Fruit fly (Drosophila melanogaster) whole organism, embryonic: ENCODE results near the gene CG45545.
A peak's percentile ranks its signal among the peaks of the same experiment; 100 is the strongest.

Source experiments
- Bgb ChIP-seq: fragments of 200-800 bp; sonication (Bioruptor generic); IDR thresholded peaks from 2 replicates; pipeline ENCODE4 v1.3.6; 2022; ENCODE audit warnings: missing biosample characterization, missing genetic modification characterization; ENCODE audit not compliant: partially characterized antibody
- CG10147 ChIP-seq: fragments of 200-800 bp; sonication (Bioruptor generic); optimal IDR thresholded peaks from 2 replicates; lab custom pipeline; 2019; ENCODE audit warnings: missing biosample characterization, mild to moderate bottlenecking, missing genetic modification characterization, moderate library complexity
- CG10462 ChIP-seq: fragments of 200-800 bp; sonication (Bioruptor generic); optimal IDR thresholded peaks from 2 replicates; lab custom pipeline; 2016; ENCODE audit warnings: missing biosample characterization, missing genetic modification characterization
- CG11398 ChIP-seq: fragments of 200-800 bp; sonication (Bioruptor generic); optimal IDR thresholded peaks from 2 replicates; lab custom pipeline; 2016; ENCODE audit warnings: missing biosample characterization, missing genetic modification characterization
- CG11695 ChIP-seq: fragments of 200-800 bp; sonication (Bioruptor generic); IDR thresholded peaks from 3 replicates; pipeline ENCODE4 v1.3.6; 2022; ENCODE audit warnings: missing biosample characterization, missing genetic modification characterization
- CG11696 ChIP-seq: fragments of 200-800 bp; sonication (Bioruptor generic); IDR thresholded peaks from 2 replicates; pipeline ENCODE4 v1.3.6; 2022; ENCODE audit warnings: missing biosample characterization, missing genetic modification characterization
- CG12219 ChIP-seq: fragments of 200-800 bp; sonication (Bioruptor generic); optimal IDR thresholded peaks from 3 replicates; lab custom pipeline; 2018; ENCODE audit warnings: missing biosample characterization, mild to moderate bottlenecking, missing genetic modification characterization
- CG13287 ChIP-seq: fragments of 200-800 bp; sonication (Bioruptor generic); IDR thresholded peaks from 2 replicates; pipeline ENCODE4 v1.3.6; 2022; ENCODE audit warnings: missing biosample characterization, missing genetic modification characterization; ENCODE audit not compliant: partially characterized antibody
- CG13296 ChIP-seq: fragments of 200-800 bp; sonication (Bioruptor generic); optimal IDR thresholded peaks from 3 replicates; lab custom pipeline; 2018; ENCODE audit warnings: missing biosample characterization, mild to moderate bottlenecking, missing genetic modification characterization
- CG1529 ChIP-seq: fragments of 200-800 bp; sonication (Bioruptor generic); optimal IDR thresholded peaks from 3 replicates; lab custom pipeline; 2018; ENCODE audit warnings: missing biosample characterization, missing genetic modification characterization
- CG15601 ChIP-seq: fragments of 200-800 bp; sonication (Bioruptor generic); optimal IDR thresholded peaks from 3 replicates; lab custom pipeline; 2019; ENCODE audit warnings: missing biosample characterization, mild to moderate bottlenecking, missing genetic modification characterization, moderate library complexity
- CG1602 ChIP-seq: fragments of 200-800 bp; sonication (Bioruptor generic); optimal IDR thresholded peaks from 3 replicates; lab custom pipeline; 2016; ENCODE audit warnings: missing biosample characterization, missing genetic modification characterization
- CG17186 ChIP-seq: fragments of 200-800 bp; sonication (Bioruptor generic); optimal IDR thresholded peaks from 3 replicates; lab custom pipeline; 2017; ENCODE audit warnings: missing biosample characterization, missing genetic modification reagents, missing genetic modification characterization
- CG17361 ChIP-seq: fragments of 200-800 bp; sonication (Bioruptor generic); IDR thresholded peaks from 3 replicates; pipeline ENCODE4 v1.3.6; 2022; ENCODE audit warnings: missing biosample characterization, missing genetic modification characterization
- CG32532 ChIP-seq: fragments of 200-800 bp; sonication (Bioruptor generic); IDR thresholded peaks from 2 replicates; pipeline ENCODE4 v1.3.6; 2022; ENCODE audit warnings: missing biosample characterization, missing genetic modification characterization
- CG33213 ChIP-seq: fragments of 200-800 bp; sonication (Bioruptor generic); optimal IDR thresholded peaks from 3 replicates; lab custom pipeline; 2016; ENCODE audit warnings: missing biosample characterization, missing genetic modification characterization
- CG4360 ChIP-seq: fragments of 200-800 bp; sonication (Bioruptor generic); IDR thresholded peaks from 2 replicates; pipeline ENCODE4 v1.3.6; 2022; ENCODE audit warnings: missing biosample characterization, missing genetic modification characterization
- CG7357 ChIP-seq: fragments of 200-800 bp; sonication (Bioruptor generic); IDR thresholded peaks from 3 replicates; pipeline ENCODE4 v1.3.6; 2022; ENCODE audit warnings: missing biosample characterization, missing genetic modification characterization
- CG7745 ChIP-seq: fragments of 200-800 bp; sonication (Bioruptor generic); optimal IDR thresholded peaks from 2 replicates; lab custom pipeline; 2018; ENCODE audit warnings: missing biosample characterization, mild to moderate bottlenecking, missing genetic modification characterization, moderate library complexity
- CG7839 ChIP-seq: fragments of 200-800 bp; sonication (Bioruptor generic); optimal IDR thresholded peaks from 3 replicates; lab custom pipeline; 2018; ENCODE audit warnings: missing biosample characterization, mild to moderate bottlenecking, missing genetic modification characterization, moderate library complexity
- CG7963 ChIP-seq: fragments of 200-800 bp; sonication (Bioruptor generic); IDR thresholded peaks from 3 replicates; pipeline ENCODE4 v1.3.6; 2022; ENCODE audit warnings: missing biosample characterization, missing genetic modification characterization; ENCODE audit not compliant: partially characterized antibody
- CG8281 ChIP-seq: fragments of 200-800 bp; sonication (Bioruptor generic); optimal IDR thresholded peaks from 2 replicates; lab custom pipeline; 2018; ENCODE audit warnings: missing biosample characterization, mild to moderate bottlenecking, missing genetic modification characterization, moderate library complexity
- CG8359 ChIP-seq: fragments of 200-800 bp; sonication (Bioruptor generic); optimal IDR thresholded peaks from 2 replicates; lab custom pipeline; 2017; ENCODE audit warnings: missing biosample characterization, mild to moderate bottlenecking, missing genetic modification characterization, borderline replicate concordance
- CG8765 ChIP-seq: fragments of 200-800 bp; sonication (Bioruptor generic); IDR thresholded peaks from 2 replicates; pipeline ENCODE4 v1.3.6; 2022; ENCODE audit warnings: missing biosample characterization, missing genetic modification characterization
- CG8944 ChIP-seq: fragments of 200-800 bp; sonication (Bioruptor generic); optimal IDR thresholded peaks from 3 replicates; lab custom pipeline; 2016; ENCODE audit warnings: missing biosample characterization, missing genetic modification characterization
- CG9609 ChIP-seq: fragments of 200-800 bp; sonication (Bioruptor generic); optimal IDR thresholded peaks from 3 replicates; lab custom pipeline; 2016; ENCODE audit warnings: missing biosample characterization, missing genetic modification characterization
- Deaf1 ChIP-seq: fragments of 200-800 bp; optimal IDR thresholded peaks from 3 replicates; lab custom pipeline; 2019; ENCODE audit warnings: missing biosample characterization, mild to moderate bottlenecking, missing genetic modification characterization, moderate library complexity
- Dek ChIP-seq: fragments of 200-800 bp; sonication (Bioruptor generic); optimal IDR thresholded peaks from 3 replicates; lab custom pipeline; 2019; ENCODE audit warnings: missing biosample characterization, mild to moderate bottlenecking, missing genetic modification characterization, moderate library complexity
- Fer1 ChIP-seq: fragments of 200-800 bp; sonication (Bioruptor generic); optimal IDR thresholded peaks from 2 replicates; lab custom pipeline; 2017; ENCODE audit warnings: missing biosample characterization, mild to moderate bottlenecking, missing genetic modification characterization
- H2.0 ChIP-seq: fragments of 200-800 bp; sonication (Bioruptor generic); IDR thresholded peaks from 2 replicates; pipeline ENCODE4 v1.3.6; 2022; ENCODE audit warnings: missing biosample characterization, missing genetic modification characterization
- Hand ChIP-seq: fragments of 200-800 bp; sonication (Bioruptor generic); optimal IDR thresholded peaks from 2 replicates; lab custom pipeline; 2017; ENCODE audit warnings: mild to moderate bottlenecking, missing biosample characterization, missing genetic modification reagents, missing genetic modification characterization
- Lhr ChIP-seq: fragments of 200-800 bp; sonication (Bioruptor generic); optimal IDR thresholded peaks from 3 replicates; lab custom pipeline; 2017; ENCODE audit warnings: mild to moderate bottlenecking, missing biosample characterization, missing genetic modification reagents, missing genetic modification characterization
- Sry-β ChIP-seq: fragments of 200-800 bp; sonication (Bioruptor generic); optimal IDR thresholded peaks from 2 replicates; lab custom pipeline; 2018; ENCODE audit warnings: missing biosample characterization, mild to moderate bottlenecking, missing genetic modification characterization, moderate library complexity
- ash1 ChIP-seq: fragments of 200-800 bp; sonication (Bioruptor generic); optimal IDR thresholded peaks from 2 replicates; lab custom pipeline; 2018; ENCODE audit warnings: missing biosample characterization, mild to moderate bottlenecking, missing genetic modification characterization
- dmrt99B ChIP-seq: fragments of 200-800 bp; sonication (Bioruptor generic); optimal IDR thresholded peaks from 2 replicates; lab custom pipeline; 2018; ENCODE audit warnings: missing biosample characterization, mild to moderate bottlenecking, missing genetic modification characterization, moderate library complexity
- fru ChIP-seq: fragments of >200 bp; optimal IDR thresholded peaks from 2 replicates; lab custom pipeline; 2017
- her ChIP-seq: fragments of 200-800 bp; sonication (Bioruptor generic); optimal IDR thresholded peaks from 2 replicates; lab custom pipeline; 2016; ENCODE audit warnings: missing biosample characterization, missing genetic modification characterization
- inv ChIP-seq: fragments of 200-800 bp; sonication (Bioruptor generic); IDR thresholded peaks from 2 replicates; pipeline ENCODE4 v1.3.6; 2022; ENCODE audit warnings: missing biosample characterization, missing genetic modification characterization; ENCODE audit not compliant: partially characterized antibody
- lilli ChIP-seq: fragments of 200-800 bp; sonication (Bioruptor generic); optimal IDR thresholded peaks from 3 replicates; lab custom pipeline; 2016; ENCODE audit warnings: missing biosample characterization, missing genetic modification characterization
- lmd ChIP-seq: fragments of 200-800 bp; sonication (Bioruptor generic); IDR thresholded peaks from 2 replicates; pipeline ENCODE4 v1.3.6; 2022; ENCODE audit warnings: missing biosample characterization, missing genetic modification characterization
- org-1 ChIP-seq: fragments of 200-800 bp; sonication (Bioruptor generic); optimal IDR thresholded peaks from 2 replicates; lab custom pipeline; 2017; ENCODE audit warnings: missing biosample characterization, missing genetic modification characterization
- repo ChIP-seq: fragments of 200-800 bp; sonication (Bioruptor generic); optimal IDR thresholded peaks from 2 replicates; lab custom pipeline; 2016; ENCODE audit warnings: missing biosample characterization, missing genetic modification characterization
- ro ChIP-seq: fragments of 200-800 bp; sonication (Bioruptor generic); IDR thresholded peaks from 2 replicates; pipeline ENCODE4 v1.3.6; 2022; ENCODE audit warnings: missing biosample characterization, missing genetic modification characterization
- sc ChIP-seq, 3 experiments: fragments of >200 bp in 2 of 3; fragments of 200-800 bp in 1 of 3; sonication (Bioruptor generic) in 1 of 3; optimal IDR thresholded peaks; 2 replicates in 2 of 3; 3 replicates in 1 of 3; lab custom pipeline; 2017; ENCODE audit warnings: mild to moderate bottlenecking in 1 of 3, missing biosample characterization in 1 of 3, missing genetic modification characterization in 1 of 3, missing genetic modification reagents in 1 of 3
- stc ChIP-seq: fragments of 200-800 bp; sonication (Bioruptor generic); IDR thresholded peaks from 2 replicates; pipeline ENCODE4 v1.3.6; 2022; ENCODE audit warnings: missing biosample characterization, missing genetic modification characterization
- tup ChIP-seq: fragments of 200-800 bp; sonication (Bioruptor generic); optimal IDR thresholded peaks from 2 replicates; lab custom pipeline; 2016; ENCODE audit warnings: missing biosample characterization, mild to moderate bottlenecking, missing genetic modification characterization, moderate library complexity
- tx ChIP-seq: fragments of 200-800 bp; sonication (Bioruptor generic); optimal IDR thresholded peaks from 2 replicates; lab custom pipeline; 2016; ENCODE audit warnings: missing biosample characterization, missing genetic modification characterization
- vnd ChIP-seq: fragments of 200-800 bp; sonication (Bioruptor generic); IDR thresholded peaks from 3 replicates; pipeline ENCODE4 v1.3.6; 2022; ENCODE audit warnings: missing biosample characterization, missing genetic modification characterization; ENCODE audit not compliant: partially characterized antibody
- wor ChIP-seq: fragments of 200-800 bp; sonication (Bioruptor generic); IDR thresholded peaks from 2 replicates; pipeline ENCODE4 v1.3.6; 2022; ENCODE audit warnings: missing biosample characterization, missing genetic modification characterization

The CG45545 gene

DNA sequence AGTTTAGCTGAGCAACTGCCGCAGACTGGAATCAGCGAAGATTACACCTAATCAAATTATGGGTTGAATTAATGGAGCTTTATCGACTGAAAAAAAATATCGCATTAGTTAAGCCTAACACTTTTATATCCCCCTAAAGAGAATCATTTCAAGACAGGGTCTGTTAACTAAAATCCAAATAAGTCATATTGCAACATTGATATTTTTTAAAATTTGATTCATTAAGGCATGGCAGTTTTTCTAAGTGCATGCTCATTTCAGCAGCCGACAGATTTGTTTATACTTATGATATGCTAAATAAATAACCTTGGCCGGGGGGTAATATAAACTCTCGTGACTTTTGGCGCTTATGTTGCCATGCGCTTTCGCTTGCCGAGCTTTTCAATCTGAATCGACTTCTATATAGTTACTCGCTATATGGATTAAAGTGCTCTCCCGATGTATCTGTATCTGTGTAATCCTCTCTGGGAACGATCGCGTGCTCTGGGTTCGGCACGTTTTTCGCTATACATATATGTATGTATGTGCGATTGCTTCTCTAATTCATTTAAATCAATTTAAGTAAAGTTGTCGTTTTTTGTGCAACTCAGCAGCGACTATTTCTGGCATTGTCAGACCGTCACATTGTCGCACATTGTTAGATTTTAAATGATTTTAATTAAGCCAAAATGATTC lies 45.4 kb upstream of the CG45545 start:
- peak; percentile 83 for TF ChIP-seq CG9609 (GFP tag; lab: Kevin White, UChicago)
- peak; percentile 94 for TF ChIP-seq lilli (GFP tag; lab: Kevin White, UChicago)
- peak; percentile 57; the same call in 1 of the 2 replicates for TF ChIP-seq CG11696 (GFP tag; lab: Robert Waterston, UW)
- no peak for TF ChIP-seq Bgb (GFP tag; lab: Robert Waterston, UW)
- TF ChIP-seq vnd (GFP tag; lab: Robert Waterston, UW), result no peak
- TF ChIP-seq inv, result no peak
- no peak for TF ChIP-seq Lhr
- TF ChIP-seq CG8765 (GFP tag; lab: Robert Waterston, UW), result peak; percentile 34; the same call in 1 of the 2 replicates
- peak; percentile 71 for TF ChIP-seq Hand (GFP tag; lab: Kevin White, UChicago)
- TF ChIP-seq H2.0 (GFP tag; lab: Robert Waterston, UW), result peak; percentile 63
- TF ChIP-seq lmd, result peak; percentile 91
- no peak for TF ChIP-seq CG1529 (GFP tag; lab: Kevin White, UChicago)
- peak; percentile 66 for TF ChIP-seq CG33213 (GFP tag; lab: Kevin White, UChicago)
- peak; percentile 94 for TF ChIP-seq CG32532 (GFP tag; lab: Robert Waterston, UW)
- TF ChIP-seq CG7357 (GFP tag; lab: Robert Waterston, UW), result peak; percentile 70; the same call in 2 of the 3 replicates
- peak; percentile 81 for TF ChIP-seq CG13296 (GFP tag; lab: Kevin White, UChicago)
- TF ChIP-seq CG1602, result peak; percentile 66
- TF ChIP-seq CG8944 (GFP tag; lab: Kevin White, UChicago), result peak; percentile 77
- TF ChIP-seq Sry-β (GFP tag; lab: Kevin White, UChicago), result no peak
- peak; percentile 58 for TF ChIP-seq CG12219 (GFP tag; lab: Kevin White, UChicago)
- TF ChIP-seq CG8359, result no peak
- TF ChIP-seq stc (GFP tag; lab: Robert Waterston, UW), result peak; percentile 56
- TF ChIP-seq CG17361 (GFP tag; lab: Robert Waterston, UW), result peak; percentile 67
- no peak for TF ChIP-seq CG15601
- TF ChIP-seq wor (GFP tag; lab: Robert Waterston, UW), result no peak
- TF ChIP-seq Deaf1 (tag; lab: Kevin White, UChicago), result peak; percentile 59
- no peak for TF ChIP-seq fru (lab: Kevin White, UChicago)
- TF ChIP-seq CG7745 (tag; lab: Kevin White, UChicago), result no peak
- TF ChIP-seq repo (GFP tag; lab: Kevin White, UChicago), result peak; percentile 78
- TF ChIP-seq CG17186 (GFP tag; lab: Kevin White, UChicago), result no peak
- peak; percentile 79 for TF ChIP-seq tup
- peak; percentile 73 for TF ChIP-seq CG11398
- peak; percentile 92 for TF ChIP-seq CG10147 (GFP tag; lab: Kevin White, UChicago)
- TF ChIP-seq CG11695, result peak; percentile 84
- no peak for TF ChIP-seq CG7963 (GFP tag; lab: Robert Waterston, UW)
- TF ChIP-seq CG13287 (GFP tag; lab: Robert Waterston, UW), result no peak
- TF ChIP-seq org-1, result peak; percentile 73
- TF ChIP-seq her, result peak; percentile 85
- peak; percentile 83 for TF ChIP-seq Dek (tag; lab: Kevin White, UChicago)
- TF ChIP-seq CG10462, result peak; percentile 41
- TF ChIP-seq dmrt99B (tag; lab: Kevin White, UChicago), result peak; percentile 68
- TF ChIP-seq tx (GFP tag; lab: Kevin White, UChicago), result peak; percentile 80
- peak; percentile 88 for TF ChIP-seq Fer1 (GFP tag; lab: Kevin White, UChicago)
- peak; percentile 37 for TF ChIP-seq CG8281 (tag; lab: Kevin White, UChicago)
- TF ChIP-seq ro (GFP tag; lab: Robert Waterston, UW), result no peak
- peak; percentile 18 for TF ChIP-seq ash1 (GFP tag; lab: Kevin White, UChicago)
- TF ChIP-seq CG7839 (tag; lab: Kevin White, UChicago), result peak; percentile 89
- no peak for TF ChIP-seq CG4360 (GFP tag; lab: Robert Waterston, UW)
- TF ChIP-seq sc (optimal IDR thresholded peaks at IDR 0.05; lab: Kevin White, UChicago), result no peak
- no peak for TF ChIP-seq sc (GFP tag; optimal IDR thresholded peaks at IDR 0.05; lab: Kevin White, UChicago)
